Worm (Caenorhabditis elegans): Measurements from ENCODE around the gene F29B9.11.

The F29B9.11 gene

DNA sequence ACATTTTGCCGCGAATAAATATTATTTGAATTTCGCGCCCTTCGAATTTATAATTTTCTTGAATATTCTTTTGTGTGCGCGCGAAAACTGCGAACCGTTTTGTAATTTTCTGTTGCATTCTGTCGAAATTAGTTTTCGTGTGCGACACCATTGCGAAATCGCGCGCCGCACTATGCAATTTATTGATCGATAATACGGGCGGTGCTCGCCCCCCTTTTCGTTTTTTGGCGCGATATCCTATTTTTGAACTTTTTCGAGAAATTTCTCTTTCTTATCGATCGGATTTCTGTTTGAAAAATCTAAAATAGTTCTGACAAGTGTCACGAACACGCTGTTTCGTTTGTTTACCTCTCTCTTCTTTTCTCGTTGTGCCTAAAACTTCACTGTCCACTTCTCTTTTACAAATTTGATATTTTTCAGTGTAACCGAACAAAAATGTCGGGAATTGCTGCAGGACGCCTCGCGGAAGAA lies 9.3 kb downstream of the F29B9.11 start, which contains the start of gene ubc-9 (continued):
- TF ChIP-seq F44E2.7 (GFP tag; IDR thresholded peaks at IDR 0.05) (no peak), vab-7 (GFP tag; IDR thresholded peaks at IDR 0.05) (0 out of 2 replicates have a peak, but pooled peaks have one; percentile 31), unc-130 (GFP tag; optimal IDR thresholded peaks at IDR 0.05) (peak; percentile 84), nhr-6 (tag; optimal IDR thresholded peaks at IDR 0.05) (peak; percentile 1), lin-13 (GFP tag; optimal IDR thresholded peaks at IDR 0.05) (peak; percentile 92), nhr-111 (GFP tag; optimal IDR thresholded peaks at IDR 0.05) (no peak), ceh-20 (GFP tag; IDR thresholded peaks at IDR 0.05) (peak; percentile 61; the same call in 1 of the 2 replicates), Y5F2A.4 (GFP tag; optimal IDR thresholded peaks at IDR 0.05) (no peak), ceh-44 (GFP tag; IDR thresholded peaks at IDR 0.05) (no peak), fkh-10 (GFP tag; optimal IDR thresholded peaks at IDR 0.05) (peak; percentile 20), zfp-2 (tag; optimal IDR thresholded peaks at IDR 0.05) (no peak), duxl-1 (tag; optimal IDR thresholded peaks at IDR 0.05; ENCODE audit: poor library complexity) (peak; percentile 31), mxl-2 (GFP tag; conservative IDR thresholded peaks at IDR 0.05) (no peak), nhr-48 (tag; optimal IDR thresholded peaks at IDR 0.05) (no peak), set-16 (GFP tag; IDR thresholded peaks at IDR 0.05) (no peak), ceh-32 (tag; optimal IDR thresholded peaks at IDR 0.05; ENCODE audit: poor library complexity) (no peak), dmd-9 (GFP tag; IDR thresholded peaks at IDR 0.05) (no peak), madf-5 (GFP tag; IDR thresholded peaks at IDR 0.05) (no peak), ztf-11 (tag; optimal IDR thresholded peaks at IDR 0.05) (no peak), nhr-11 (tag; optimal IDR thresholded peaks at IDR 0.05) (peak; percentile 48), madf-9 (GFP tag; conservative IDR thresholded peaks at IDR 0.05) (no peak), mxl-3 (GFP tag; optimal IDR thresholded peaks at IDR 0.05) (peak; percentile 47), lin-38 (GFP tag; IDR thresholded peaks at IDR 0.05) (peak; percentile 83), egl-27 (tag; optimal IDR thresholded peaks at IDR 0.05) (no peak), ctbp-1 (GFP tag; IDR thresholded peaks at IDR 0.05) (peak; percentile 56; the same call in 1 of the 2 replicates), unc-62 (GFP tag; optimal IDR thresholded peaks at IDR 0.05 in 1 of 2) (no peak), unc-62 (tag; optimal IDR thresholded peaks at IDR 0.05) (no peak), lim-7 (GFP tag; IDR thresholded peaks at IDR 0.05) (no peak), sdz-12 (GFP tag; optimal IDR thresholded peaks at IDR 0.05) (no peak), Y105C5A.15 (GFP tag; IDR thresholded peaks at IDR 0.05) (no peak), tag-97 (GFP tag; IDR thresholded peaks at IDR 0.05) (no peak)

DNA sequence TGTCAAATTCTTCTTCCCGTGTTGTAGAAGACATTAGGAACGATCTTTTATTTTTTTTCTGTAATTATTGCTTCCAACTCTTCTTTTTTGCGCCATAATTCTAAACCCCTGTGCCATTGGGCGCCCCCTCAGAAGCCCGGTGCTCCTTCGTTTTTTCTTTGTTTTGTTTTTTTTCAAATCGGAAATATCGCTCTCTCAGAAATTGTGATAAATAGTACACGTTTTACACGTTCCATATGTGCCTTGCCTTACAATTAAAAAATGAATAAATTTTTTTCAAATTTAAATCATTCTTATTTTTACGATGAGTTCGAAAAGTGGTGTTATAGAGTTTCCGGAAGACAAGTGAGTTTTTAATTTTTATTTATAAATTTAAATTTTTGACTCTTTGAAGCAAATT lies 10.5 kb downstream of the F29B9.11 start, which contains the start of gene F29B9.7:
F29B9.7 (plus strand) TSS at position 301 of the 400 bp plus-strand sequence.
- TF ChIP-seq hmg-1.1 (GFP tag; IDR thresholded peaks at IDR 0.05) (no peak), lim-7 (GFP tag; IDR thresholded peaks at IDR 0.05) (no peak), unc-62 (GFP tag; optimal IDR thresholded peaks at IDR 0.05 in 1 of 2) (peak in 1 of 2 experiments; percentile 11), unc-62 (tag; optimal IDR thresholded peaks at IDR 0.05) (no peak), madf-5 (GFP tag; IDR thresholded peaks at IDR 0.05) (no peak)

DNA sequence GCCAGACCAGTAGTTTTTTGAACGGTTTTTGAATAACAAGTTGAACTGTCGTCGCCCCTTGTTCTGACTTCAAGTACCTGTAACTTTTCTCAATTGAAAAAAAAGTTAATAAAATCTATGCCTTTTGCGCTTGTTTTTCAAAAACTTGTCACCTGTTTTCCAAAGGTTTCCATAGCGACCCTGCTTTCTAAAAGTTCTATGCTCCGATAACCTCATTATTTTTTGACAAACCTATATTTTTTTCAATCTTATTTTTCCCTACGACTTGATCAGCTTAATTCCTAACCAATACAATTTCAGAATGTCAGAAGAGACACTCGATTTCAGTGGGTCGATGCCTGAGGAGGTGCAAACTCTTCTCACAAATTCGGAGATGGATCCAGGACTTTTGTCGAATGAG lies 12.6 kb downstream of the F29B9.11 start, which contains the start of gene F29B9.8:
F29B9.8 (plus strand) TSS at position 301 of the 400 bp plus-strand sequence.
- TF ChIP-seq F10B5.3 (tag; optimal IDR thresholded peaks at IDR 0.05) = no peak
- no peak for TF ChIP-seq pha-4 (GFP tag; IDR thresholded peaks at IDR 0.05)
- TF ChIP-seq pha-4 (tag; optimal IDR thresholded peaks at IDR 0.05) = no peak
- TF ChIP-seq zag-1 (tag; optimal IDR thresholded peaks at IDR 0.05) = no peak
- TF ChIP-seq madf-9 (GFP tag; conservative IDR thresholded peaks at IDR 0.05) = no peak
- no peak for TF ChIP-seq dve-1 (tag; optimal IDR thresholded peaks at IDR 0.05; ENCODE audit: insufficient read depth)
- no peak for TF ChIP-seq lin-13 (GFP tag; optimal IDR thresholded peaks at IDR 0.05)
- TF ChIP-seq F37D6.2 (tag; optimal IDR thresholded peaks at IDR 0.05) = no peak
- TF ChIP-seq ceh-44 (GFP tag; IDR thresholded peaks at IDR 0.05) = no peak
- TF ChIP-seq daf-12 (tag; optimal IDR thresholded peaks at IDR 0.05) = no peak
- TF ChIP-seq zip-2 (tag; optimal IDR thresholded peaks at IDR 0.05) = no peak
- TF ChIP-seq arid-1 (GFP tag; conservative IDR thresholded peaks at IDR 0.05) = no peak
- no peak for TF ChIP-seq dmd-9 (GFP tag; IDR thresholded peaks at IDR 0.05)
- no peak for TF ChIP-seq Y105C5A.15 (GFP tag; IDR thresholded peaks at IDR 0.05)
- TF ChIP-seq lin-38 (GFP tag; IDR thresholded peaks at IDR 0.05) = no peak
- TF ChIP-seq hif-1 (tag; optimal IDR thresholded peaks at IDR 0.05) = no peak
- no peak for TF ChIP-seq ztf-7 (tag; optimal IDR thresholded peaks at IDR 0.05)
- TF ChIP-seq nhr-102 (tag; optimal IDR thresholded peaks at IDR 0.05) = no peak
- no peak for TF ChIP-seq F49E8.2 (tag; optimal IDR thresholded peaks at IDR 0.05; ENCODE audit: borderline replicate concordance)
- no peak for TF ChIP-seq ceh-20 (GFP tag; IDR thresholded peaks at IDR 0.05)
- no peak for TF ChIP-seq aly-2 (tag; optimal IDR thresholded peaks at IDR 0.05)

All from whole organism, L4 larva.